Worm (Caenorhabditis elegans) whole organism, L4 larva: Measurements from ENCODE around the gene hecw-1.

Experiments
- D1046.2 ChIP-seq: fragments of 200-800 bp; sonication (Bioruptor generic); IDR thresholded peaks from 2 replicates; pipeline ENCODE4 v1.3.6; 2022; ENCODE audit warnings: missing genetic modification characterization, missing compliant biosample characterization
- F26F4.8 ChIP-seq: fragments of 200-800 bp; sonication (Bioruptor generic); conservative IDR thresholded peaks from 2 replicates; pipeline ENCODE4 v1.3.6; 2022; ENCODE audit warnings: missing genetic modification characterization, missing compliant biosample characterization
- F44E2.7 ChIP-seq: fragments of 200-800 bp; sonication (Bioruptor generic); IDR thresholded peaks from 2 replicates; pipeline ENCODE4 v2.1.2; 2022; ENCODE audit warnings: missing genetic modification characterization, missing compliant biosample characterization
- R02D3.7 ChIP-seq: fragments of 150-350 bp; sonication (generic microtip); optimal IDR thresholded peaks from 3 replicates; lab custom pipeline; 2014; ENCODE audit warnings: missing biosample characterization, missing genetic modification characterization
- T26A8.4 ChIP-seq: fragments of 200-800 bp; sonication (Bioruptor generic); IDR thresholded peaks from 2 replicates; pipeline ENCODE4 v1.3.6; 2022; ENCODE audit warnings: missing genetic modification characterization, missing compliant biosample characterization
- Y105C5A.15 ChIP-seq: fragments of 200-800 bp; sonication (Bioruptor generic); IDR thresholded peaks from 2 replicates; pipeline ENCODE4 v1.3.6; 2022; ENCODE audit warnings: missing genetic modification characterization, missing compliant biosample characterization
- Y48G9A.11 ChIP-seq: fragments of 200-800 bp; sonication (Bioruptor generic); IDR thresholded peaks from 2 replicates; pipeline ENCODE4 v1.3.6; 2022; ENCODE audit warnings: missing genetic modification reagents, missing genetic modification characterization, missing compliant biosample characterization
- aha-1 ChIP-seq: fragments of 150-350 bp; peaks from one replicate; lab custom pipeline; 2014; ENCODE audit warnings: missing biosample characterization, missing genetic modification characterization
- aly-2 ChIP-seq: sonication (generic microtip); optimal IDR thresholded peaks from 2 replicates; lab custom pipeline; 2018; ENCODE audit warnings: missing biosample characterization, missing genetic modification characterization
- ama-1 ChIP-seq: fragments of 150-350 bp; optimal IDR thresholded peaks from 2 replicates; lab custom pipeline; 2014; ENCODE audit warnings: inconsistent platforms, mixed read lengths
- arid-1 ChIP-seq: fragments of 200-800 bp; sonication (Bioruptor generic); conservative IDR thresholded peaks from 2 replicates; pipeline ENCODE4 v1.3.6; 2022; ENCODE audit warnings: missing genetic modification reagents, missing genetic modification characterization, missing compliant biosample characterization
- ceh-20 ChIP-seq: fragments of 200-800 bp; sonication (Bioruptor generic); IDR thresholded peaks from 2 replicates; pipeline ENCODE4 v1.3.6; 2022; ENCODE audit warnings: missing genetic modification reagents, missing genetic modification characterization, missing compliant biosample characterization
- ceh-28 ChIP-seq: fragments of 150-350 bp; optimal IDR thresholded peaks from 2 replicates; lab custom pipeline; 2014; ENCODE audit warnings: missing biosample characterization, missing genetic modification reagents, missing genetic modification characterization
- ceh-62 ChIP-seq: sonication (generic microtip); optimal IDR thresholded peaks from 2 replicates; lab custom pipeline; 2017; ENCODE audit warnings: missing biosample characterization, missing genetic modification characterization
- dmd-9 ChIP-seq: fragments of 200-800 bp; sonication (Bioruptor generic); IDR thresholded peaks from 2 replicates; pipeline ENCODE4 v1.3.6; 2022; ENCODE audit warnings: missing genetic modification reagents, missing genetic modification characterization, missing compliant biosample characterization
- dpl-1 ChIP-seq: fragments of 150-350 bp; optimal IDR thresholded peaks from 2 replicates; lab custom pipeline; 2014; ENCODE audit warnings: missing biosample characterization, missing genetic modification reagents, missing genetic modification characterization
- dve-1 ChIP-seq: sonication (generic microtip); optimal IDR thresholded peaks from 2 replicates; lab custom pipeline; 2017; ENCODE audit warnings: antibody characterized with exemption, mild to moderate bottlenecking, missing genetic modification characterization, missing compliant biosample characterization; ENCODE audit not compliant: insufficient read depth
- fkh-10 ChIP-seq: fragments of 150-350 bp; optimal IDR thresholded peaks from 2 replicates; lab custom pipeline; 2014; ENCODE audit warnings: missing biosample characterization, missing genetic modification reagents, missing genetic modification characterization
- hif-1 ChIP-seq, 2 experiments: sonication (generic microtip); optimal IDR thresholded peaks; 2 replicates each; lab custom pipeline; 2016 to 2017; ENCODE audit warnings: missing compliant biosample characterization in 2 of 2, missing genetic modification characterization in 2 of 2, missing genetic modification reagents in 2 of 2, missing genotype in 2 of 2, mild to moderate bottlenecking in 1 of 2
- hlh-30 ChIP-seq: sonication (generic microtip); optimal IDR thresholded peaks from 2 replicates; lab custom pipeline; 2017; ENCODE audit warnings: antibody characterized with exemption, mild to moderate bottlenecking, missing genetic modification characterization, missing compliant biosample characterization; ENCODE audit not compliant: insufficient read depth
- hmg-1.1 ChIP-seq: fragments of 200-800 bp; sonication (Bioruptor generic); IDR thresholded peaks from 2 replicates; pipeline ENCODE4 v1.3.6; 2022; ENCODE audit warnings: missing genetic modification reagents, missing genetic modification characterization, missing compliant biosample characterization
- lin-38 ChIP-seq: fragments of 200-800 bp; sonication (Bioruptor generic); IDR thresholded peaks from 2 replicates; pipeline ENCODE4 v1.3.6; 2022; ENCODE audit warnings: missing genetic modification reagents, missing genetic modification characterization, missing compliant biosample characterization
- lin-39 ChIP-seq: fragments of 150-350 bp; optimal IDR thresholded peaks from 2 replicates; lab custom pipeline; 2014; ENCODE audit warnings: missing biosample characterization, missing genetic modification reagents, missing genetic modification characterization
- lsy-2 ChIP-seq, 2 experiments: fragments of 150-350 bp in 1 of 2; sonication (generic microtip) in 1 of 2; optimal IDR thresholded peaks; 2 replicates each; lab custom pipeline; 2014 to 2017; ENCODE audit warnings: missing biosample characterization in 2 of 2, missing genetic modification characterization in 2 of 2
- madf-5 ChIP-seq, 2 experiments: fragments of 200-800 bp; sonication (Bioruptor generic); IDR thresholded peaks; 2 replicates each; pipeline ENCODE4 v1.3.6; 2022; ENCODE audit warnings: missing compliant biosample characterization in 2 of 2, missing genetic modification characterization in 2 of 2
- mdl-1 ChIP-seq, 2 experiments: fragments of 150-350 bp in 1 of 2; sonication (generic microtip) in 1 of 2; optimal IDR thresholded peaks; 2 replicates each; lab custom pipeline; 2014 to 2017; ENCODE audit warnings: missing biosample characterization in 2 of 2, missing genetic modification characterization in 2 of 2
- mdt-29 ChIP-seq: fragments of 200-800 bp; sonication (Bioruptor generic); IDR thresholded peaks from 2 replicates; pipeline ENCODE4 v1.3.6; 2022; ENCODE audit warnings: missing genetic modification reagents, missing genetic modification characterization, missing compliant biosample characterization
- mep-1 ChIP-seq: fragments of 150-350 bp; sonication (generic microtip); optimal IDR thresholded peaks from 3 replicates; lab custom pipeline; 2014; ENCODE audit warnings: missing biosample characterization, missing genetic modification characterization
- mes-2 ChIP-seq: sonication (generic microtip); optimal IDR thresholded peaks from 2 replicates; lab custom pipeline; 2016; ENCODE audit warnings: missing genotype, mild to moderate bottlenecking, missing genetic modification characterization, missing compliant biosample characterization; ENCODE audit not compliant: poor library complexity, severe bottlenecking
- mxl-2 ChIP-seq: fragments of 200-800 bp; sonication (Bioruptor generic); conservative IDR thresholded peaks from 2 replicates; pipeline ENCODE4 v1.3.6; 2022; ENCODE audit warnings: missing genetic modification reagents, missing genetic modification characterization, missing compliant biosample characterization
- nhr-11 ChIP-seq: fragments of 150-350 bp; optimal IDR thresholded peaks from 2 replicates; lab custom pipeline; 2014; ENCODE audit warnings: missing biosample characterization, missing genetic modification characterization
- set-16 ChIP-seq: fragments of 200-800 bp; sonication (Bioruptor generic); IDR thresholded peaks from 2 replicates; pipeline ENCODE4 v1.3.6; 2022; ENCODE audit warnings: missing genetic modification reagents, missing genetic modification characterization, missing compliant biosample characterization
- snpc-1.2 ChIP-seq: fragments of 200-800 bp; sonication (Bioruptor generic); IDR thresholded peaks from 2 replicates; pipeline ENCODE4 v1.3.6; 2022; ENCODE audit warnings: missing genetic modification reagents, missing genetic modification characterization, missing compliant biosample characterization
- tra-1 ChIP-seq: fragments of 200-800 bp; sonication (Bioruptor generic); IDR thresholded peaks from 2 replicates; pipeline ENCODE4 v1.3.6; 2022; ENCODE audit warnings: missing genetic modification reagents, missing genetic modification characterization, missing compliant biosample characterization
- unc-39 ChIP-seq: sonication (generic microtip); optimal IDR thresholded peaks from 2 replicates; lab custom pipeline; 2017; ENCODE audit warnings: missing biosample characterization, missing genetic modification characterization
- unc-62 ChIP-seq, 3 experiments: fragments of 150-350 bp in 1 of 3; sonication (generic microtip); optimal IDR thresholded peaks in 2 of 3; peaks in 1 of 3; 1 replicate in 1 of 3; 2 replicates in 2 of 3; lab custom pipeline; 2014 to 2017; ENCODE audit warnings: missing biosample characterization in 3 of 3, missing genetic modification characterization in 3 of 3, missing genetic modification reagents in 3 of 3, missing genotype in 1 of 3
- vab-7 ChIP-seq: fragments of 200-800 bp; sonication (Bioruptor generic); IDR thresholded peaks from 2 replicates; pipeline ENCODE4 v1.3.6; 2022; ENCODE audit warnings: missing genetic modification reagents, missing genetic modification characterization, missing compliant biosample characterization
- zfp-3 ChIP-seq: fragments of 200-800 bp; sonication (Bioruptor generic); conservative IDR thresholded peaks from 2 replicates; pipeline ENCODE4 v1.3.6; 2022; ENCODE audit warnings: missing genetic modification reagents, missing genetic modification characterization, missing compliant biosample characterization
- zip-11 ChIP-seq: fragments of 200-800 bp; sonication (Bioruptor generic); IDR thresholded peaks from 2 replicates; pipeline ENCODE4 v1.3.6; 2022; ENCODE audit warnings: missing genetic modification characterization, missing compliant biosample characterization

hecw-1 gene

ce11 chrIII:3397678-3398077 is 7.9 kb upstream of the hecw-1 start, which contains the start of gene clpf-1:
Gene clpf-1 (plus strand): TSS chrIII:3397743.
- no peak for TF ChIP-seq madf-5 (GFP tag; IDR thresholded peaks at IDR 0.05; lab: Robert Waterston, UW)
- no peak for TF ChIP-seq F44E2.7 (GFP tag; lab: Robert Waterston, UW)
- no peak for TF ChIP-seq Y48G9A.11 (GFP tag; lab: Robert Waterston, UW)
- TF ChIP-seq aly-2 (tag; lab: Kevin White, UChicago) = no peak
- TF ChIP-seq mdl-1 (tag; optimal IDR thresholded peaks at IDR 0.05; lab: Kevin White, UChicago) = no peak
- no peak for TF ChIP-seq F26F4.8 (GFP tag; lab: Robert Waterston, UW)
- no peak for TF ChIP-seq T26A8.4 (GFP tag; lab: Robert Waterston, UW)
- no peak for TF ChIP-seq arid-1 (GFP tag; lab: Robert Waterston, UW)
- TF ChIP-seq ama-1 (lab: Kevin White, UChicago) = peak; percentile 61
- TF ChIP-seq R02D3.7 (tag; lab: Kevin White, UChicago) = no peak
- no peak for TF ChIP-seq ceh-62 (tag; lab: Kevin White, UChicago)
- TF ChIP-seq lin-38 (GFP tag; lab: Robert Waterston, UW) = peak; percentile 20; the same call in 1 of the 2 replicates
- peak; percentile 94 for TF ChIP-seq aha-1 (tag; lab: Kevin White, UChicago)
- TF ChIP-seq nhr-11 = no peak
- no peak for TF ChIP-seq Y105C5A.15
- TF ChIP-seq fkh-10 = no peak
- no peak for TF ChIP-seq tra-1 (GFP tag; lab: Robert Waterston, UW)
- no peak for TF ChIP-seq unc-39 (tag; lab: Kevin White, UChicago)
- TF ChIP-seq dve-1 = peak; percentile 39

ce11 chrIII:3395874-3396467 is 6.2 kb upstream of the hecw-1 start, which contains the start of gene cri-3:
Gene cri-3 (plus strand): TSS chrIII:3396355.
- TF ChIP-seq dpl-1 (GFP tag; lab: Kevin White, UChicago) = peak; percentile 56
- peak in 1 of 2 experiments; percentile 39 for TF ChIP-seq hif-1 (tag; optimal IDR thresholded peaks at IDR 0.05; lab: Kevin White, UChicago)
- peak; percentile 20 for TF ChIP-seq mes-2 (tag; lab: Kevin White, UChicago)
- 0 out of 2 replicates have a peak, but pooled peaks have one; percentile 27 for TF ChIP-seq lin-38 (GFP tag; lab: Robert Waterston, UW)
- no peak for TF ChIP-seq unc-39 (tag; lab: Kevin White, UChicago)
- TF ChIP-seq lsy-2 (tag; optimal IDR thresholded peaks at IDR 0.05; lab: Kevin White, UChicago) = peak in 1 of 2 experiments; percentile 6
- TF ChIP-seq unc-62 (GFP tag; optimal IDR thresholded peaks at IDR 0.05 in 1 of 2; lab: Kevin White, UChicago) = no peak
- no peak for TF ChIP-seq unc-62 (tag; optimal IDR thresholded peaks at IDR 0.05; lab: Kevin White, UChicago)

DNA sequence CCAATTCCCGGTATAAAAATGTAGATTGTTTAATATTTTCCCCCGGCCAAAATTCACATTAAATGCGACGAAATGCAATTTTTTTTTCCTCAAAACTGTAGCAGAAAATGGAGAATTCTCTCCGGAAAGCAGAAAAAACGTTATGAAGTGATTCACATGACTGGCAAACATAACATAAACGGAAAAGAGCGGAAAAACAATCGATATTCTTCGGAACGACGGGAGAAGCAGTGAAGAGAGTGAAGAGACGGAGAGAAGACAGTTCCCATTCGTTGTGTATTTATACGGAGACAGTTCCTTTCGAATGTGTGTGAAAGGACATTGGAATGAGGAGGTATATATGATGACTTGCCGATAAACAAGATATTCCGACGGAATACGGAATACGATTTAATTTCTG is 5.3 kb upstream of the hecw-1 start:
- TF ChIP-seq dve-1 (peak; percentile 16), mes-2 (tag; lab: Kevin White, UChicago) (peak; percentile 19), lsy-2 (tag; optimal IDR thresholded peaks at IDR 0.05; lab: Kevin White, UChicago) (peak in 1 of 2 experiments; percentile 31), mep-1 (tag; lab: Kevin White, UChicago) (peak; percentile 5), zfp-3 (no peak), hlh-30 (tag; lab: Kevin White, UChicago) (peak; percentile 49), vab-7 (GFP tag; lab: Robert Waterston, UW) (no peak), ceh-28 (tag; lab: Kevin White, UChicago) (peak; percentile 31), dmd-9 (no peak)

DNA sequence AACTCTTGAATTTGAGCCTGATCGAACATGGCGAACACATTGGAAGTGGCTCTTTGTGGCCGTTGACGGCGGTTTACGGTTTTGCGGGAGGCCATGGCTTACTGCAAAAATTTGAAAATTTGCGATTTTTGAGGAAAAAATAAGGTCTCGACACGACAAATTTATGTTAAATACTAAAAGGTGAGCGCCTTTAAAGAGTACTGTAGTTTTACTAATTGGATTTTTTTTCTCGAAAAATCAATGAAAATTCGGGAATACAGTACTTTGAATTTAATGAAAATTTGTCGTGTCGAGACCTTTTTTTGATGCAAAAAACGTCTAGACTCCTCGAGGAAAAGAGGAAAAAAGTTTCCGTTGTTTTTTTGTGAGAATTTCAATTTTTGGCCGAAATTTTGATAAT is 3.9 kb upstream of the hecw-1 start, which contains the start of gene mlc-4:
mlc-4 (minus strand) TSS at position 101 of the 400 bp plus-strand sequence.
- TF ChIP-seq lin-39 (tag; lab: Kevin White, UChicago) (no peak), zip-11 (no peak), hmg-1.1 (GFP tag; lab: Robert Waterston, UW) (no peak), unc-62 (GFP tag; optimal IDR thresholded peaks at IDR 0.05 in 1 of 2; lab: Kevin White, UChicago) (no peak), unc-62 (tag; optimal IDR thresholded peaks at IDR 0.05; lab: Kevin White, UChicago) (no peak), ceh-20 (GFP tag; lab: Robert Waterston, UW) (no peak), mdt-29 (GFP tag; lab: Robert Waterston, UW) (no peak), set-16 (GFP tag; lab: Robert Waterston, UW) (no peak), D1046.2 (GFP tag; lab: Robert Waterston, UW) (no peak), mdl-1 (tag; optimal IDR thresholded peaks at IDR 0.05; lab: Kevin White, UChicago) (no peak), dve-1 (no peak), mxl-2 (GFP tag; lab: Robert Waterston, UW) (no peak), snpc-1.2 (GFP tag; lab: Robert Waterston, UW) (no peak), vab-7 (GFP tag; lab: Robert Waterston, UW) (no peak)
- TF ChIP-seq, all 104 proteins: peak for 0
